Fruit fly (Drosophila melanogaster) whole organism, embryonic: ENCODE results near the gene Orct2.

ENCODE experiments used
- B-H2 ChIP-seq: fragments of 200-800 bp; sonication (Bioruptor generic); optimal IDR thresholded peaks from 2 replicates; lab custom pipeline; 2018; ENCODE audit warnings: missing biosample characterization, mild to moderate bottlenecking, missing genetic modification characterization
- Blimp-1 ChIP-seq: fragments of 200-800 bp; sonication (Bioruptor generic); optimal IDR thresholded peaks from 3 replicates; lab custom pipeline; 2018; ENCODE audit warnings: missing biosample characterization, missing genetic modification characterization, mild to moderate bottlenecking, moderate library complexity, missing genetic modification reagents
- Bteb2 ChIP-seq: fragments of 200-800 bp; sonication (Bioruptor generic); optimal IDR thresholded peaks from 2 replicates; lab custom pipeline; 2016; ENCODE audit warnings: missing biosample characterization, missing genetic modification characterization
- CG11093 ChIP-seq: fragments of 200-800 bp; sonication (Bioruptor generic); IDR thresholded peaks from 3 replicates; pipeline ENCODE4 v1.3.6; 2022; ENCODE audit warnings: missing biosample characterization, missing genetic modification characterization
- CG12659 ChIP-seq: fragments of 200-800 bp; sonication (Bioruptor generic); optimal IDR thresholded peaks from 3 replicates; lab custom pipeline; 2017; ENCODE audit warnings: mild to moderate bottlenecking, missing biosample characterization, missing genetic modification reagents, missing genetic modification characterization
- CG12744 ChIP-seq: fragments of 200-800 bp; sonication (Bioruptor generic); optimal IDR thresholded peaks from 2 replicates; lab custom pipeline; 2016; ENCODE audit warnings: missing biosample characterization, missing genetic modification characterization
- CG13775 ChIP-seq: fragments of 200-800 bp; sonication (Bioruptor generic); optimal IDR thresholded peaks from 3 replicates; lab custom pipeline; 2017; ENCODE audit warnings: missing biosample characterization, mild to moderate bottlenecking, missing genetic modification characterization
- CG14441 ChIP-seq: fragments of 200-800 bp; sonication (Bioruptor generic); IDR thresholded peaks from 2 replicates; pipeline ENCODE4 v1.3.6; 2022; ENCODE audit warnings: missing biosample characterization, missing genetic modification characterization
- CG15479 ChIP-seq: fragments of 200-800 bp; sonication (Bioruptor generic); optimal IDR thresholded peaks from 3 replicates; lab custom pipeline; 2019; ENCODE audit warnings: missing biosample characterization, mild to moderate bottlenecking, missing genetic modification characterization, moderate library complexity
- CG17829 ChIP-seq: fragments of 200-800 bp; optimal IDR thresholded peaks from 2 replicates; lab custom pipeline; 2019; ENCODE audit warnings: missing biosample characterization, mild to moderate bottlenecking, missing genetic modification characterization, moderate library complexity
- CG18619 ChIP-seq: fragments of 200-800 bp; sonication (Bioruptor generic); optimal IDR thresholded peaks from 3 replicates; lab custom pipeline; 2017; ENCODE audit warnings: missing biosample characterization, mild to moderate bottlenecking, missing genetic modification characterization
- CG2202 ChIP-seq: fragments of 200-800 bp; sonication (Bioruptor generic); optimal IDR thresholded peaks from 2 replicates; lab custom pipeline; 2018; ENCODE audit warnings: missing biosample characterization, mild to moderate bottlenecking, missing genetic modification characterization
- CG3281 ChIP-seq: fragments of 200-800 bp; sonication (Bioruptor generic); optimal IDR thresholded peaks from 3 replicates; lab custom pipeline; 2017; ENCODE audit warnings: missing biosample characterization, mild to moderate bottlenecking, missing genetic modification characterization
- CG34224 ChIP-seq: fragments of 200-800 bp; sonication (Bioruptor generic); IDR thresholded peaks from 3 replicates; pipeline ENCODE4 v1.3.6; 2022; ENCODE audit warnings: missing biosample characterization, missing genetic modification characterization; ENCODE audit not compliant: partially characterized antibody
- CG6765 ChIP-seq: fragments of 200-800 bp; sonication (Bioruptor generic); optimal IDR thresholded peaks from 3 replicates; lab custom pipeline; 2017; ENCODE audit warnings: missing biosample characterization, mild to moderate bottlenecking, missing genetic modification characterization
- CG8089 ChIP-seq: fragments of 200-800 bp; sonication (Bioruptor generic); optimal IDR thresholded peaks from 3 replicates; lab custom pipeline; 2016; ENCODE audit warnings: missing biosample characterization, missing genetic modification characterization
- CG8281 ChIP-seq: fragments of 200-800 bp; sonication (Bioruptor generic); optimal IDR thresholded peaks from 2 replicates; lab custom pipeline; 2018; ENCODE audit warnings: missing biosample characterization, mild to moderate bottlenecking, missing genetic modification characterization, moderate library complexity
- CG8290 ChIP-seq, 3 experiments: fragments of 200-800 bp; sonication (Bioruptor generic); optimal IDR thresholded peaks; 2 replicates each; lab custom pipeline; 2016 to 2019; ENCODE audit warnings: missing biosample characterization in 3 of 3, missing genetic modification characterization in 3 of 3, mild to moderate bottlenecking in 2 of 3, moderate library complexity in 1 of 3
- CG8359 ChIP-seq: fragments of 200-800 bp; sonication (Bioruptor generic); optimal IDR thresholded peaks from 2 replicates; lab custom pipeline; 2017; ENCODE audit warnings: missing biosample characterization, mild to moderate bottlenecking, missing genetic modification characterization, borderline replicate concordance
- CG9797 ChIP-seq: fragments of 200-800 bp; sonication (Bioruptor generic); optimal IDR thresholded peaks from 3 replicates; lab custom pipeline; 2018; ENCODE audit warnings: missing biosample characterization, mild to moderate bottlenecking, missing genetic modification characterization
- Dad ChIP-seq: fragments of 200-800 bp; sonication (Bioruptor generic); optimal IDR thresholded peaks from 3 replicates; lab custom pipeline; 2016; ENCODE audit warnings: missing biosample characterization, missing genetic modification characterization
- HLH4C ChIP-seq: fragments of 200-800 bp; sonication (Bioruptor generic); IDR thresholded peaks from 3 replicates; pipeline ENCODE4 v1.3.6; 2022; ENCODE audit warnings: missing biosample characterization, missing genetic modification characterization; ENCODE audit not compliant: partially characterized antibody
- HLH54F ChIP-seq: fragments of 200-800 bp; sonication (Bioruptor generic); optimal IDR thresholded peaks from 3 replicates; lab custom pipeline; 2016; ENCODE audit warnings: missing biosample characterization, missing genetic modification characterization
- Kr ChIP-seq: fragments of 200-800 bp; sonication (Bioruptor generic); optimal IDR thresholded peaks from 2 replicates; lab custom pipeline; 2017; ENCODE audit warnings: missing biosample characterization, mild to moderate bottlenecking, missing genetic modification characterization
- Meics ChIP-seq: fragments of 200-800 bp; sonication (Bioruptor generic); optimal IDR thresholded peaks from 2 replicates; lab custom pipeline; 2017; ENCODE audit warnings: missing biosample characterization, mild to moderate bottlenecking, missing genetic modification characterization
- Nf-YB ChIP-seq: fragments of 200-800 bp; sonication (Bioruptor generic); optimal IDR thresholded peaks from 3 replicates; lab custom pipeline; 2019; ENCODE audit warnings: missing biosample characterization, mild to moderate bottlenecking, missing genetic modification characterization, moderate library complexity
- Pdp1 ChIP-seq, 2 experiments: fragments of 200-800 bp; sonication (Bioruptor generic); optimal IDR thresholded peaks; 3 replicates each; lab custom pipeline; 2016; ENCODE audit warnings: missing biosample characterization in 2 of 2, missing genetic modification characterization in 2 of 2, mild to moderate bottlenecking in 1 of 2, moderate library complexity in 1 of 2
- ac ChIP-seq: fragments of 200-800 bp; sonication (Bioruptor generic); optimal IDR thresholded peaks from 3 replicates; lab custom pipeline; 2017; ENCODE audit warnings: missing biosample characterization, mild to moderate bottlenecking, missing genetic modification characterization
- ara ChIP-seq: fragments of 200-800 bp; sonication (Bioruptor generic); IDR thresholded peaks from 2 replicates; pipeline ENCODE4 v1.3.6; 2022; ENCODE audit warnings: missing biosample characterization, missing genetic modification characterization
- bbx ChIP-seq: fragments of 200-800 bp; sonication (Bioruptor generic); IDR thresholded peaks from 2 replicates; pipeline ENCODE4 v1.3.6; 2022; ENCODE audit warnings: missing biosample characterization, missing genetic modification characterization; ENCODE audit not compliant: partially characterized antibody
- cas ChIP-seq: fragments of 200-800 bp; sonication (Bioruptor generic); IDR thresholded peaks from 2 replicates; pipeline ENCODE4 v1.3.6; 2022; ENCODE audit warnings: missing biosample characterization, missing genetic modification characterization
- ci ChIP-seq: fragments of 200-800 bp; sonication (Bioruptor generic); IDR thresholded peaks from 3 replicates; pipeline ENCODE4 v1.3.6; 2022; ENCODE audit warnings: missing biosample characterization, missing genetic modification characterization
- exex ChIP-seq: fragments of 200-800 bp; sonication (Bioruptor generic); optimal IDR thresholded peaks from 4 replicates; lab custom pipeline; 2018; ENCODE audit warnings: missing biosample characterization, mild to moderate bottlenecking, missing genetic modification characterization, moderate library complexity
- fru ChIP-seq: fragments of >200 bp; optimal IDR thresholded peaks from 2 replicates; lab custom pipeline; 2017
- grau ChIP-seq: fragments of 200-800 bp; optimal IDR thresholded peaks from 3 replicates; lab custom pipeline; 2019; ENCODE audit warnings: missing biosample characterization, mild to moderate bottlenecking, missing genetic modification characterization, moderate library complexity
- grn ChIP-seq: fragments of 200-800 bp; sonication (Bioruptor generic); optimal IDR thresholded peaks from 3 replicates; lab custom pipeline; 2017; ENCODE audit warnings: missing biosample characterization, missing genetic modification characterization
- hb ChIP-seq: fragments of 200-800 bp; sonication (Bioruptor generic); IDR thresholded peaks from 3 replicates; pipeline ENCODE4 v1.3.6; 2022; ENCODE audit warnings: missing biosample characterization, missing genetic modification characterization; ENCODE audit not compliant: partially characterized antibody
- hth ChIP-seq: fragments of >200 bp; optimal IDR thresholded peaks from 2 replicates; lab custom pipeline; 2017; ENCODE audit warnings: inconsistent platforms
- ken ChIP-seq: fragments of 200-800 bp; sonication (Bioruptor generic); IDR thresholded peaks from 3 replicates; pipeline ENCODE4 v1.3.6; 2022; ENCODE audit warnings: missing biosample characterization, missing genetic modification characterization
- luna ChIP-seq: fragments of 200-800 bp; sonication (Bioruptor generic); optimal IDR thresholded peaks from 2 replicates; lab custom pipeline; 2016; ENCODE audit warnings: missing biosample characterization, missing genetic modification characterization
- mam ChIP-seq: fragments of 200-800 bp; sonication (Bioruptor generic); optimal IDR thresholded peaks from 3 replicates; lab custom pipeline; 2016; ENCODE audit warnings: missing biosample characterization, missing genetic modification characterization
- pros ChIP-seq: fragments of 200-800 bp; sonication (Bioruptor generic); optimal IDR thresholded peaks from 3 replicates; lab custom pipeline; 2019; ENCODE audit warnings: missing biosample characterization, mild to moderate bottlenecking, missing genetic modification characterization, moderate library complexity
- psq ChIP-seq: fragments of 200-800 bp; sonication (Bioruptor generic); optimal IDR thresholded peaks from 2 replicates; lab custom pipeline; 2017; ENCODE audit warnings: missing biosample characterization, missing genetic modification characterization
- sd ChIP-seq: fragments of 200-800 bp; sonication (Bioruptor generic); optimal IDR thresholded peaks from 3 replicates; lab custom pipeline; 2018; ENCODE audit warnings: missing biosample characterization, mild to moderate bottlenecking, missing genetic modification characterization, moderate library complexity
- so ChIP-seq: fragments of 200-800 bp; sonication (Bioruptor generic); IDR thresholded peaks from 3 replicates; pipeline ENCODE4 v1.3.6; 2022; ENCODE audit warnings: missing biosample characterization, missing genetic modification characterization
- tio ChIP-seq: fragments of 200-800 bp; sonication (Bioruptor generic); optimal IDR thresholded peaks from 2 replicates; lab custom pipeline; 2017; ENCODE audit warnings: missing biosample characterization, missing genetic modification characterization, inconsistent platforms
- tll ChIP-seq, 2 experiments: fragments of 200-800 bp in 1 of 2; fragments of >200 bp in 1 of 2; sonication (Bioruptor generic) in 1 of 2; optimal IDR thresholded peaks; 2 replicates each; lab custom pipeline; 2017 to 2019; ENCODE audit warnings: missing biosample characterization in 2 of 2, missing genetic modification characterization in 2 of 2, mild to moderate bottlenecking in 1 of 2, moderate library complexity in 1 of 2
- tup ChIP-seq: fragments of 200-800 bp; sonication (Bioruptor generic); optimal IDR thresholded peaks from 2 replicates; lab custom pipeline; 2016; ENCODE audit warnings: missing biosample characterization, mild to moderate bottlenecking, missing genetic modification characterization, moderate library complexity
- unc-4 ChIP-seq: fragments of 200-800 bp; sonication (Bioruptor generic); IDR thresholded peaks from 2 replicates; pipeline ENCODE4 v1.3.6; 2022; ENCODE audit warnings: missing biosample characterization, missing genetic modification characterization; ENCODE audit not compliant: partially characterized antibody
- unpg ChIP-seq: fragments of 200-800 bp; sonication (Bioruptor generic); optimal IDR thresholded peaks from 3 replicates; lab custom pipeline; 2018; ENCODE audit warnings: missing biosample characterization, mild to moderate bottlenecking, missing genetic modification characterization, moderate library complexity

The Orct2 gene

DNA sequence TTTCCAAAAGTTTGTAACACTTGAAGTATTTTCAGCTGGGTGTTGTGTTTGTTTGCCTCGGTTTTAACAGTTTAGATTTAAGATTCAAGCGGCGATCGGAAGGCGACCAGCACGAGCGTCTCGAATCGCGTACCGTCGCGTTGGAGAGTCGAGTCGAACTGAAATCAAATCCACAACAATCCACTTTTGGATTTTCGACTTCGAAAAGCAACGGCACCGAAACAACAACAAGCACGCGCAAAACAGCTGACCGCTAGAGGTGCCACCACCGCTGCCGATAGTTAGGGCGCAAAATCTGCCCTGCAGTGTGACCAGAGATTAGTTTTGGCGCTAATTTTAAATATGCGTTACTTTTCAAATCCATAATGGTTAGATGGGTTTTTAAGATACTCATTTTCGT lies 1.8 kb upstream of the Orct2 start, which contains the start of gene jar (continued):
- no peak for TF ChIP-seq CG8359 (GFP tag; lab: Kevin White, UChicago)
- peak; percentile 24 for TF ChIP-seq CG2202 (tag; lab: Kevin White, UChicago)
- no peak for TF ChIP-seq CG8281 (tag; lab: Kevin White, UChicago)
- TF ChIP-seq ken (GFP tag; lab: Robert Waterston, UW): no peak
- TF ChIP-seq Blimp-1 (GFP tag; lab: Kevin White, UChicago): peak; percentile 5
- TF ChIP-seq Nf-YB (GFP tag; lab: Kevin White, UChicago): peak; percentile 22
- no peak for TF ChIP-seq hth (lab: Kevin White, UChicago)
- TF ChIP-seq HLH4C: peak; percentile 73
- TF ChIP-seq mam (GFP tag; lab: Kevin White, UChicago): no peak
- TF ChIP-seq Kr: no peak
- peak in 1 of 2 experiments; percentile 12 for TF ChIP-seq Pdp1 (GFP tag; optimal IDR thresholded peaks at IDR 0.05; lab: Kevin White, UChicago)
- no peak for TF ChIP-seq CG11093 (GFP tag; lab: Robert Waterston, UW)
- peak; percentile 80; the same call in 2 of the 3 replicates for TF ChIP-seq ci (GFP tag; lab: Robert Waterston, UW)
- peak; percentile 99 for TF ChIP-seq CG9797 (GFP tag; lab: Kevin White, UChicago)
- TF ChIP-seq CG12659 (GFP tag; lab: Kevin White, UChicago): peak; percentile 66
- no peak for TF ChIP-seq ac (GFP tag; lab: Kevin White, UChicago)
- TF ChIP-seq Bteb2 (GFP tag; lab: Kevin White, UChicago): no peak
- TF ChIP-seq tll (GFP tag; optimal IDR thresholded peaks at IDR 0.05; lab: Kevin White, UChicago): peak in 1 of 2 experiments; percentile 7
- TF ChIP-seq luna (GFP tag; lab: Kevin White, UChicago): no peak
- TF ChIP-seq bbx (GFP tag; lab: Robert Waterston, UW): peak; percentile 91
- peak; percentile 71 for TF ChIP-seq grn (GFP tag; lab: Kevin White, UChicago)
- TF ChIP-seq HLH54F: no peak
- no peak for TF ChIP-seq tio
- peak; percentile 18 for TF ChIP-seq Meics (GFP tag; lab: Kevin White, UChicago)
- TF ChIP-seq tup (GFP tag; lab: Kevin White, UChicago): no peak
- TF ChIP-seq unc-4 (GFP tag; lab: Robert Waterston, UW): peak; percentile 93
- no peak; the same call in 1 of the 2 replicates for TF ChIP-seq ara
- TF ChIP-seq Dad (GFP tag; lab: Kevin White, UChicago): peak; percentile 27
- peak; percentile 4 for TF ChIP-seq CG13775 (GFP tag; lab: Kevin White, UChicago)
- peak; percentile 93 for TF ChIP-seq CG34224 (GFP tag; lab: Robert Waterston, UW)
- TF ChIP-seq grau (tag; lab: Kevin White, UChicago): peak; percentile 43
- no peak for TF ChIP-seq CG6765 (GFP tag; lab: Kevin White, UChicago)
- no peak for TF ChIP-seq CG18619
- TF ChIP-seq cas (GFP tag; lab: Robert Waterston, UW): no peak
- TF ChIP-seq CG3281 (GFP tag; lab: Kevin White, UChicago): peak; percentile 30
- TF ChIP-seq B-H2 (GFP tag; lab: Kevin White, UChicago): peak; percentile 69
- peak; percentile 3 for TF ChIP-seq CG8290 (GFP tag; optimal IDR thresholded peaks at IDR 0.05; lab: Kevin White, UChicago)
- TF ChIP-seq CG8290 (tag; optimal IDR thresholded peaks at IDR 0.05; lab: Kevin White, UChicago): peak in 1 of 2 experiments; percentile 80
- TF ChIP-seq fru (lab: Kevin White, UChicago): no peak
- TF ChIP-seq hb (GFP tag; lab: Robert Waterston, UW): peak; percentile 70
- peak; percentile 22 for TF ChIP-seq exex (tag; lab: Kevin White, UChicago)
- TF ChIP-seq sd (tag; lab: Kevin White, UChicago): peak; percentile 48
- no peak for TF ChIP-seq CG15479 (GFP tag; lab: Kevin White, UChicago)
- no peak for TF ChIP-seq psq (GFP tag; lab: Kevin White, UChicago)
- TF ChIP-seq so (GFP tag; lab: Robert Waterston, UW): peak; percentile 74; the same call in 2 of the 3 replicates
- no peak for TF ChIP-seq CG8089 (GFP tag; lab: Kevin White, UChicago)
- TF ChIP-seq unpg (GFP tag; lab: Kevin White, UChicago): peak; percentile 24
- peak; percentile 67 for TF ChIP-seq pros (GFP tag; lab: Kevin White, UChicago)
- TF ChIP-seq CG17829 (tag; lab: Kevin White, UChicago): peak; percentile 61
- no peak for TF ChIP-seq CG14441
- TF ChIP-seq CG12744 (GFP tag; lab: Kevin White, UChicago): no peak
